Fruit fly (Drosophila melanogaster) whole organism, prepupa: ENCODE results near the gene PGRP-LF.

Source experiments
- CG7368 ChIP-seq: fragments of 200-800 bp; sonication (Bioruptor generic); optimal IDR thresholded peaks from 3 replicates; lab custom pipeline; 2016; ENCODE audit warnings: missing biosample characterization, missing genetic modification characterization
- Sox102F ChIP-seq: fragments of 200-800 bp; sonication (Bioruptor generic); optimal IDR thresholded peaks from 2 replicates; lab custom pipeline; 2016; ENCODE audit warnings: missing biosample characterization, mild to moderate bottlenecking, missing genetic modification characterization

- TF ChIP-seq Sox102F (GFP tag; lab: Kevin White, UChicago) (no peak), CG7368 (GFP tag; lab: Kevin White, UChicago) (peak; percentile 11)
Observed at dm6 chr3L:9398435-9398981, 49.1 kb downstream of the PGRP-LF start.
